Worm (Caenorhabditis elegans) whole organism, early embryonic: Measurements from ENCODE around the gene srx-44.

ENCODE experiments used
- B0310.2 ChIP-seq: sonication (generic microtip); optimal IDR thresholded peaks from 2 replicates; lab custom pipeline; 2016; ENCODE audit warnings: mild to moderate bottlenecking, missing genetic modification characterization, missing compliant biosample characterization
- F13C5.2 ChIP-seq: sonication (generic microtip); optimal IDR thresholded peaks from 2 replicates; lab custom pipeline; 2017; ENCODE audit warnings: mild to moderate bottlenecking, missing genetic modification characterization, inconsistent platforms, missing compliant biosample characterization
- aly-1 ChIP-seq: sonication (generic microtip); optimal IDR thresholded peaks from 2 replicates; lab custom pipeline; 2016; ENCODE audit warnings: missing genetic modification characterization, missing compliant biosample characterization
- ama-1 ChIP-seq: fragments of 150-350 bp; optimal IDR thresholded peaks from 2 replicates; lab custom pipeline; 2014
- ceh-13 ChIP-seq: fragments of 200-800 bp; sonication (Bioruptor generic); optimal IDR thresholded peaks from 2 replicates; lab custom pipeline; 2018; ENCODE audit warnings: mild to moderate bottlenecking, missing genetic modification characterization, missing compliant biosample characterization
- ceh-36 ChIP-seq: sonication (generic microtip); optimal IDR thresholded peaks from 2 replicates; lab custom pipeline; 2016; ENCODE audit warnings: missing genetic modification characterization, inconsistent platforms, missing compliant biosample characterization
- ets-7 ChIP-seq: sonication (generic microtip); optimal IDR thresholded peaks from 2 replicates; lab custom pipeline; 2016; ENCODE audit warnings: missing genotype, missing genetic modification characterization, missing compliant biosample characterization
- flt-1 ChIP-seq: fragments of 200-800 bp; sonication (Bioruptor generic); IDR thresholded peaks from 2 replicates; pipeline ENCODE4 v1.3.6; 2022; ENCODE audit warnings: missing genetic modification characterization, missing compliant biosample characterization
- hmg-4 ChIP-seq: fragments of 200-800 bp; sonication (Bioruptor generic); optimal IDR thresholded peaks from 2 replicates; lab custom pipeline; 2018; ENCODE audit warnings: mild to moderate bottlenecking, missing genetic modification characterization, missing compliant biosample characterization
- hnd-1 ChIP-seq: sonication (generic microtip); optimal IDR thresholded peaks from 2 replicates; lab custom pipeline; 2016; ENCODE audit warnings: missing genetic modification characterization, missing compliant biosample characterization
- pes-1 ChIP-seq: fragments of 200-800 bp; sonication (Bioruptor generic); IDR thresholded peaks from 2 replicates; pipeline ENCODE4 v1.3.6; 2022; ENCODE audit warnings: missing genetic modification reagents, missing genetic modification characterization, missing compliant biosample characterization
- scrt-1 ChIP-seq: fragments of 200-800 bp; sonication (Bioruptor generic); IDR thresholded peaks from 2 replicates; pipeline ENCODE4 v1.3.6; 2022; ENCODE audit warnings: missing genetic modification characterization, missing compliant biosample characterization
- sea-1 ChIP-seq: fragments of 200-800 bp; sonication (Bioruptor generic); conservative IDR thresholded peaks from 2 replicates; pipeline ENCODE4 v1.3.6; 2022; ENCODE audit warnings: missing genetic modification characterization, missing compliant biosample characterization
- tbx-11 ChIP-seq: fragments of 200-800 bp; sonication (Bioruptor generic); IDR thresholded peaks from 2 replicates; pipeline ENCODE4 v1.3.6; 2022; ENCODE audit warnings: missing genetic modification characterization, missing compliant biosample characterization
- tbx-37 ChIP-seq: fragments of 200-800 bp; sonication (Bioruptor generic); conservative IDR thresholded peaks from 2 replicates; pipeline ENCODE4 v1.3.6; 2022; ENCODE audit warnings: missing genetic modification reagents, missing genetic modification characterization, missing compliant biosample characterization
- tra-4 ChIP-seq: sonication (generic microtip); optimal IDR thresholded peaks from 2 replicates; lab custom pipeline; 2017; ENCODE audit warnings: missing genetic modification characterization, missing compliant biosample characterization

srx-44 gene

DNA sequence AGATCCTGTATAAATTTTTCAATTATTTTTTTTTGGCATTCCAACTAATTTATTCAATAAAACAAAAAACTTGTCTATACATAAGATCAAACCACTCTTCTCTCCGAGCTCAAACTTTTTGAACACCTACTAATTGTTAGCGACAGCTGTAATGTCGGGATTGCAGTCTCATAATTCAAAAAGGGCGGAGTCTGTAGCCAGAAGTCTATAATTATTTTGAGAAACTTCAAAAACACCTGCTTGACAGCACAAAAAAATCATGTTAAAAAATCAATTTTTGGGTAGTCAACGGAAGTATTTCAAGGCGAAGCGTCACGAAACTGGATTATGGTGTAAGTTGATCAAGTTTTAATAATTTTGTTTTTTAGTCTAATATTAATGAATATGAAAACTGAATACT, at the start of gene srx-44:
TSS of gene srx-44 (plus strand) at position 301 of the 400 bp plus-strand sequence.
- TF ChIP-seq sea-1 (GFP tag; lab: Robert Waterston, UW) (no peak), ceh-36 (tag; lab: Kevin White, UChicago) (no peak), tra-4 (tag; lab: Kevin White, UChicago) (no peak), ets-7 (no peak), hmg-4 (GFP tag; lab: Kevin White, UChicago) (no peak), pes-1 (GFP tag; lab: Robert Waterston, UW) (no peak)

- TF ChIP-seq sea-1 (GFP tag; lab: Robert Waterston, UW) (no peak), flt-1 (GFP tag; lab: Robert Waterston, UW) (no peak), ceh-36 (tag; lab: Kevin White, UChicago) (no peak), aly-1 (tag; lab: Kevin White, UChicago) (no peak), tbx-37 (GFP tag; lab: Robert Waterston, UW) (no peak), tbx-11 (GFP tag; lab: Robert Waterston, UW) (no peak), pes-1 (GFP tag; lab: Robert Waterston, UW) (no peak), tra-4 (tag; lab: Kevin White, UChicago) (no peak), ets-7 (no peak), scrt-1 (GFP tag; lab: Robert Waterston, UW) (no peak)
These were observed 49.3 kb upstream of the srx-44 start for ce11 chrV:15970820-15971219.

DNA sequence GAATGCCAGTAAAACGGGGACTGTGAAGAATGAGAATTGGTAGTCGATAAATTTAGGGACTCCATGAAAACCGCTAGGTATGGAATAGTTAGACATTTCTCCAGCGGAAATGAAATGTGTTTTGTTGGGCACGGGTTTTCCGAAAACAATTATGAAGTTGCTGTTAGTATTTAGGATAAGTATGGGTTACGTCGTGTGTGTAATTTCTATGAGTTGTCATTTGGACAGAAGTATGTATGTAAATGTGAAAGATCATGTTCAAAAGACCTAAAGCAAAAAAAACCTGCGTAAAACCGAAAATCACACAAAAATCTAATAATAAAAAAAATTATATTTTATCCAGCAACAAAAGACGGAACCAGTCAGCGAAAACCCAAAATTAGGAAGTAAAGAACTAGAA, 47.7 kb upstream of the srx-44 start, which contains the start of gene sru-23:
TSS of gene sru-23 (minus strand) at position 101 of the 400 bp plus-strand sequence.
- TF ChIP-seq hmg-4 (GFP tag; lab: Kevin White, UChicago) = no peak
- TF ChIP-seq ceh-36 (tag; lab: Kevin White, UChicago) = no peak
- TF ChIP-seq pes-1 (GFP tag; lab: Robert Waterston, UW) = no peak
- no peak for TF ChIP-seq scrt-1 (GFP tag; lab: Robert Waterston, UW)
- TF ChIP-seq F13C5.2 (tag; lab: Kevin White, UChicago) = no peak
- no peak for TF ChIP-seq hnd-1 (tag; lab: Kevin White, UChicago)

- TF ChIP-seq aly-1 (tag; lab: Kevin White, UChicago) (no peak), ama-1 (lab: Kevin White, UChicago) (no peak), hnd-1 (tag; lab: Kevin White, UChicago) (no peak), scrt-1 (GFP tag; lab: Robert Waterston, UW) (no peak), ceh-13 (GFP tag; lab: Kevin White, UChicago) (no peak), ceh-36 (tag; lab: Kevin White, UChicago) (no peak)
These were observed 45.3 kb upstream of the srx-44 start, which contains the start of gene sru-22 for ce11 chrV:15974836-15975235. Gene sru-22 (minus strand): TSS chrV:15974936.

- TF ChIP-seq scrt-1 (GFP tag; lab: Robert Waterston, UW) (no peak), pes-1 (GFP tag; lab: Robert Waterston, UW) (no peak), ama-1 (lab: Kevin White, UChicago) (no peak), tbx-37 (GFP tag; lab: Robert Waterston, UW) (no peak), aly-1 (tag; lab: Kevin White, UChicago) (no peak), hnd-1 (tag; lab: Kevin White, UChicago) (no peak), ceh-13 (GFP tag; lab: Kevin White, UChicago) (no peak), tra-4 (tag; lab: Kevin White, UChicago) (no peak)
These were observed 44.3 kb upstream of the srx-44 start, which contains the start of gene clec-232 for ce11 chrV:15975845-15976244. Gene clec-232 (plus strand): TSS chrV:15976145.

ce11 chrV:15978232-15978764, 41.8 kb upstream of the srx-44 start, which contains the start of gene oac-20:
Gene oac-20 (plus strand): TSS chrV:15978714.
- no peak for TF ChIP-seq scrt-1 (GFP tag; lab: Robert Waterston, UW)

DNA sequence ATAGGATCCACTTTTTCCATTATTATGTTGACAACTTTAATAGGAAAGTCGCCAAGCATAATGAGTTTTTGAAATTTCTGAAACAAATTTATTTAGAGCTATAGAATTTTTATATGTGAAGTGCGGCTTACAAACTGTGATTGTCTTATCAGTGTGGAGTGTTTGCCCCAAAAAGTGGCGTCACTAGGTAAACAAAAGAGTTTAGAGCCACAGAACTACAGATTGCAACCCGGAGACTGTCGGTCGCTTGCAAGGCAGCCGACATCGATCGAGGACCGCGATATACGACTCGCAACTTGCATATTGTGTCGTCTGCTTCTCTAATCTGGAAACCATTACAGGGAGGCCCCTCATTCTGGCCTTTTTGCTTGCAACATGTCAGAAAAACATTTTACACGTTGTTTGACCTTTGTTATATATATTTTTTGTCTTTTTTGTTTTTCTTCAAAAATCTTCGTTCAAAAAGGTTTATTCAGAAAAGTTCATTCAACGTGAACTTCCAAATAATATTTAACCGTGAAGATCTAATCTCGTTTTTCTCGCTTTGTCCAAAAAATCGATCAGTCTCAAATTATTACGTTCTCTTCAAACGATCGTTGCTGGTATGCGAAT, 37.3 kb upstream of the srx-44 start, which contains the start of the genes fbxa-99 and F36G9.13:
TSS of gene fbxa-99 (minus strand) at position 122 of the 612 bp plus-strand sequence.
TSS of gene F36G9.13 (plus strand) at position 562 of the 612 bp plus-strand sequence.
- TF ChIP-seq scrt-1 (GFP tag; lab: Robert Waterston, UW) = no peak
- no peak for TF ChIP-seq sea-1 (GFP tag; lab: Robert Waterston, UW)
- TF ChIP-seq B0310.2 (tag; lab: Kevin White, UChicago) = no peak
- TF ChIP-seq aly-1 (tag; lab: Kevin White, UChicago) = no peak

DNA sequence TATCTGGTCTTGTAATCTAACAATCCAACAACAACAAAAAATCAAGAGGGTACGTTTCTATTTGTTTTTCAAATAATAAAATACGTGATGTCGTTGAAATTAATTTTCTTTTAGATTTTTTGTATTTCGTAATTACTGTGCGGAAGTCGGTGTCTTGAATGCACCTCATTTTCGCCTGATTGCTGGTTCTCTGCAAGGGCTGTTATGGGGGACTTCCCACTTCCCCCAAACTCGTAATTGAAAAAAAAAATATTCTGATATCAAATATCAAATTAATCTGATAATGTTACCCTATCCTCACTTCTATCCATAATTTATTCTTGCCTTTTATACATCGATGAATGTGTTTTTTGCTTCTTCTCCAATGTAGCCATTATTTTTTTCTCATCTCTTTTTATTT, 32.1 kb upstream of the srx-44 start, which contains the start of gene F36G9.15:
TSS of gene F36G9.15 (minus strand) at position 101 of the 400 bp plus-strand sequence.
- TF ChIP-seq B0310.2 (tag; lab: Kevin White, UChicago) = no peak
- no peak for TF ChIP-seq flt-1 (GFP tag; lab: Robert Waterston, UW)
- no peak for TF ChIP-seq ama-1 (lab: Kevin White, UChicago)
- TF ChIP-seq sea-1 (GFP tag; lab: Robert Waterston, UW) = no peak
- no peak for TF ChIP-seq pes-1 (GFP tag; lab: Robert Waterston, UW)
